Fruit fly (Drosophila melanogaster): ENCODE results near the gene CG10864.

The CG10864 gene

dm6 chr3R:18448059-18448979 is 36.9 kb upstream of the CG10864 start (continued):
- TF ChIP-seq CG10366 (GFP tag; IDR thresholded peaks at IDR 0.05) (no peak), Max (GFP tag; optimal IDR thresholded peaks at IDR 0.05) (no peak), NFAT (GFP tag; IDR thresholded peaks at IDR 0.05) (no peak), Awh (GFP tag; IDR thresholded peaks at IDR 0.05) (no peak), jumu (GFP tag; optimal IDR thresholded peaks at IDR 0.05) (no peak), CG13624 (GFP tag; optimal IDR thresholded peaks at IDR 0.05) (peak; percentile 52), Adf1 (GFP tag; IDR thresholded peaks at IDR 0.05) (peak; percentile 89), CG3281 (GFP tag; optimal IDR thresholded peaks at IDR 0.05) (peak; percentile 65), Myb (GFP tag; optimal IDR thresholded peaks at IDR 0.05) (peak; percentile 40), CG17829 (tag; optimal IDR thresholded peaks at IDR 0.05) (no peak), nmo (GFP tag; optimal IDR thresholded peaks at IDR 0.05) (no peak), HLH3B (GFP tag; IDR thresholded peaks at IDR 0.05) (no peak), CG10959 (GFP tag; IDR thresholded peaks at IDR 0.05) (no peak), CG10274 (GFP tag; optimal IDR thresholded peaks at IDR 0.05) (peak; percentile 53), rib (GFP tag; IDR thresholded peaks at IDR 0.05) (peak; percentile 80), ssp (GFP tag; IDR thresholded peaks at IDR 0.05) (no peak), BtbVII (GFP tag; optimal IDR thresholded peaks at IDR 0.05) (peak; percentile 30), vfl (GFP tag; optimal IDR thresholded peaks at IDR 0.05) (peak; percentile 20), slbo (GFP tag; IDR thresholded peaks at IDR 0.05) (0 out of 2 replicates have a peak, but pooled peaks have one; percentile 44), NC2β (GFP tag; optimal IDR thresholded peaks at IDR 0.05) (no peak), HLH54F (GFP tag; optimal IDR thresholded peaks at IDR 0.05) (peak; percentile 50), CG18619 (GFP tag; optimal IDR thresholded peaks at IDR 0.05) (peak; percentile 16), twi (tag; optimal IDR thresholded peaks at IDR 0.05) (no peak), CG11723 (GFP tag; optimal IDR thresholded peaks at IDR 0.05) (no peak), CG11398 (GFP tag; optimal IDR thresholded peaks at IDR 0.05) (no peak), bbx (GFP tag; IDR thresholded peaks at IDR 0.05; ENCODE audit: partially characterized antibody) (no peak), corto (GFP tag; optimal IDR thresholded peaks at IDR 0.05) (peak; percentile 93), CG7928 (GFP tag; optimal IDR thresholded peaks at IDR 0.05) (peak; percentile 29), CG4854 (GFP tag; optimal IDR thresholded peaks at IDR 0.05) (no peak), gro (GFP tag; optimal IDR thresholded peaks at IDR 0.05) (peak; percentile 51), odd (GFP tag; optimal IDR thresholded peaks at IDR 0.05) (no peak), CG11696 (GFP tag; IDR thresholded peaks at IDR 0.05) (no peak), tio (GFP tag; optimal IDR thresholded peaks at IDR 0.05) (peak; percentile 32), CG8765 (GFP tag; IDR thresholded peaks at IDR 0.05) (peak; percentile 26; the same call in 1 of the 2 replicates), chif (GFP tag; optimal IDR thresholded peaks at IDR 0.05) (no peak), CG9215 (GFP tag; IDR thresholded peaks at IDR 0.05) (peak; percentile 67), CG17802 (tag; optimal IDR thresholded peaks at IDR 0.05) (no peak), CG17912 (GFP tag; optimal IDR thresholded peaks at IDR 0.05) (no peak), ind (GFP tag; optimal IDR thresholded peaks at IDR 0.05) (peak; percentile 26), Dbx (GFP tag; IDR thresholded peaks at IDR 0.05) (peak; percentile 38; the same call in 1 of the 3 replicates), Nf-YB (GFP tag; optimal IDR thresholded peaks at IDR 0.05) (no peak), dan (GFP tag; IDR thresholded peaks at IDR 0.05) (no peak), shn (GFP tag; optimal IDR thresholded peaks at IDR 0.05) (peak; percentile 13), CG12391 (tag; optimal IDR thresholded peaks at IDR 0.05) (no peak), Sin3A (optimal IDR thresholded peaks at IDR 0.05) (no peak), CG9797 (GFP tag; optimal IDR thresholded peaks at IDR 0.05) (no peak), Stat92E (GFP tag; optimal IDR thresholded peaks at IDR 0.05) (no peak), dimm (GFP tag; IDR thresholded peaks at IDR 0.05) (no peak), scrt (GFP tag; optimal IDR thresholded peaks at IDR 0.05) (peak; percentile 46), Meics (GFP tag; optimal IDR thresholded peaks at IDR 0.05) (peak; percentile 64)

All from whole organism, embryonic.